Worm (Caenorhabditis elegans) whole organism, young adult: ENCODE data around the gene tag-307.

Experiments used
- B0019.2 ChIP-seq: fragments of 200-800 bp; sonication (Bioruptor generic); conservative IDR thresholded peaks from 2 replicates; pipeline ENCODE4 v1.3.6; 2022; ENCODE audit warnings: missing genetic modification reagents, missing genetic modification characterization, missing compliant biosample characterization
- F10E7.11 ChIP-seq: sonication (generic microtip); optimal IDR thresholded peaks from 2 replicates; lab custom pipeline; 2017; ENCODE audit warnings: mild to moderate bottlenecking, missing genetic modification characterization, moderate library complexity, missing compliant biosample characterization
- F37B4.10 ChIP-seq: fragments of 200-800 bp; sonication (Bioruptor generic); IDR thresholded peaks from 2 replicates; pipeline ENCODE4 v1.3.6; 2022; ENCODE audit warnings: missing genetic modification characterization, missing compliant biosample characterization
- F49E8.2 ChIP-seq: sonication (generic microtip); optimal IDR thresholded peaks from 3 replicates; lab custom pipeline; 2017; ENCODE audit warnings: missing genetic modification characterization, mild to moderate bottlenecking, missing compliant biosample characterization, antibody characterized with exemption, moderate library complexity; ENCODE audit not compliant: insufficient read depth
- Y56A3A.18 ChIP-seq: fragments of 200-800 bp; sonication (Bioruptor generic); IDR thresholded peaks from 2 replicates; pipeline ENCODE4 v1.3.6; 2022; ENCODE audit warnings: missing genetic modification reagents, missing genetic modification characterization, missing compliant biosample characterization
- Y95B8A.8 ChIP-seq: fragments of 200-800 bp; sonication (Bioruptor generic); IDR thresholded peaks from 2 replicates; pipeline ENCODE4 v1.3.6; 2022; ENCODE audit warnings: missing genetic modification reagents, missing genetic modification characterization, missing compliant biosample characterization
- ZK185.1 ChIP-seq: sonication (generic microtip); optimal IDR thresholded peaks from 2 replicates; lab custom pipeline; 2016; ENCODE audit warnings: mild to moderate bottlenecking, missing genetic modification characterization, missing compliant biosample characterization; ENCODE audit not compliant: poor library complexity, severe bottlenecking
- ama-1 ChIP-seq, 3 experiments: fragments of 150-350 bp in 1 of 3; sonication (generic microtip) in 2 of 3; optimal IDR thresholded peaks; 2 replicates each; lab custom pipeline; 2014 to 2018; ENCODE audit warnings: missing biosample characterization in 2 of 3, missing genetic modification characterization in 2 of 3, missing genetic modification reagents in 2 of 3
- athp-1 ChIP-seq: sonication (generic microtip); optimal IDR thresholded peaks from 2 replicates; lab custom pipeline; 2017; ENCODE audit warnings: mild to moderate bottlenecking, missing genetic modification characterization, missing compliant biosample characterization
- attf-6 ChIP-seq: fragments of 200-800 bp; sonication (Bioruptor generic); IDR thresholded peaks from 2 replicates; pipeline ENCODE4 v1.3.6; 2022; ENCODE audit warnings: missing genetic modification reagents, missing genetic modification characterization, missing compliant biosample characterization
- bed-2 ChIP-seq: fragments of 200-800 bp; sonication (Bioruptor generic); IDR thresholded peaks from 2 replicates; pipeline ENCODE4 v1.3.6; 2022; ENCODE audit warnings: missing genetic modification reagents, missing genetic modification characterization, missing compliant biosample characterization
- ccch-3 ChIP-seq: fragments of 200-800 bp; sonication (Bioruptor generic); optimal IDR thresholded peaks from 2 replicates; lab custom pipeline; 2018; ENCODE audit warnings: mild to moderate bottlenecking, missing genetic modification characterization, missing compliant biosample characterization
- ceh-27 ChIP-seq: fragments of 200-800 bp; sonication (Bioruptor generic); optimal IDR thresholded peaks from 2 replicates; lab custom pipeline; 2018; ENCODE audit warnings: mild to moderate bottlenecking, missing genetic modification characterization, moderate library complexity, missing compliant biosample characterization
- dpff-1 ChIP-seq: sonication (generic microtip); optimal IDR thresholded peaks from 2 replicates; lab custom pipeline; 2017; ENCODE audit warnings: mild to moderate bottlenecking, missing genetic modification characterization, missing compliant biosample characterization
- egl-44 ChIP-seq: fragments of 200-800 bp; sonication (Bioruptor generic); IDR thresholded peaks from 2 replicates; pipeline ENCODE4 v1.3.6; 2022; ENCODE audit warnings: missing genetic modification reagents, missing genetic modification characterization, missing compliant biosample characterization
- hmg-1.2 ChIP-seq: fragments of 200-800 bp; sonication (Bioruptor generic); IDR thresholded peaks from 2 replicates; pipeline ENCODE4 v1.3.6; 2022; ENCODE audit warnings: missing genetic modification reagents, missing genetic modification characterization, missing compliant biosample characterization
- hsf-1 ChIP-seq: fragments of 200-800 bp; sonication (Bioruptor generic); IDR thresholded peaks from 2 replicates; pipeline ENCODE4 v1.3.6; 2022; ENCODE audit warnings: missing genetic modification reagents, missing genetic modification characterization, missing compliant biosample characterization
- let-607 ChIP-seq, 2 experiments: fragments of 200-800 bp in 1 of 2; sonication (Bioruptor generic) in 1 of 2; sonication (generic microtip) in 1 of 2; optimal IDR thresholded peaks; 2 replicates each; lab custom pipeline; 2016 to 2018; ENCODE audit warnings: mild to moderate bottlenecking in 2 of 2, missing compliant biosample characterization in 2 of 2, missing genetic modification characterization in 2 of 2, moderate library complexity in 2 of 2, missing genotype in 1 of 2
- lin-35 ChIP-seq, 3 experiments: fragments of 150-350 bp in 2 of 3; sonication (generic microtip) in 1 of 3; optimal IDR thresholded peaks; 2 replicates each; lab custom pipeline; 2014 to 2018; ENCODE audit warnings: missing biosample characterization in 3 of 3, missing genetic modification characterization in 3 of 3, missing genetic modification reagents in 3 of 3
- lsl-1 ChIP-seq: fragments of 200-800 bp; sonication (Bioruptor generic); optimal IDR thresholded peaks from 2 replicates; lab custom pipeline; 2018; ENCODE audit warnings: mild to moderate bottlenecking, missing genetic modification characterization, moderate library complexity, missing compliant biosample characterization
- madf-8 ChIP-seq: fragments of 200-800 bp; sonication (Bioruptor generic); conservative IDR thresholded peaks from 2 replicates; pipeline ENCODE4 v1.3.6; 2022; ENCODE audit warnings: missing genetic modification reagents, missing genetic modification characterization, missing compliant biosample characterization
- mel-28 ChIP-seq: sonication (generic microtip); optimal IDR thresholded peaks from 2 replicates; lab custom pipeline; 2016; ENCODE audit warnings: borderline replicate concordance, mild to moderate bottlenecking, missing genetic modification characterization, missing compliant biosample characterization
- mxl-1 ChIP-seq: sonication (generic microtip); optimal IDR thresholded peaks from 2 replicates; lab custom pipeline; 2016; ENCODE audit warnings: missing genetic modification characterization, missing compliant biosample characterization
- nfya-2 ChIP-seq: fragments of 200-800 bp; sonication (Bioruptor generic); IDR thresholded peaks from 2 replicates; pipeline ENCODE4 v1.3.6; 2022; ENCODE audit warnings: missing genetic modification reagents, missing genetic modification characterization, missing compliant biosample characterization
- nfyb-1 ChIP-seq: fragments of 200-800 bp; sonication (Bioruptor generic); IDR thresholded peaks from 2 replicates; pipeline ENCODE4 v1.3.6; 2022; ENCODE audit warnings: missing genetic modification reagents, missing genetic modification characterization, missing compliant biosample characterization
- nhr-80 ChIP-seq: sonication (generic microtip); optimal IDR thresholded peaks from 2 replicates; lab custom pipeline; 2016; ENCODE audit warnings: missing genetic modification characterization, missing compliant biosample characterization
- nhr-90 ChIP-seq: sonication (generic microtip); optimal IDR thresholded peaks from 2 replicates; lab custom pipeline; 2016; ENCODE audit warnings: missing genotype, mild to moderate bottlenecking, missing genetic modification characterization, missing compliant biosample characterization
- rcor-1 ChIP-seq: fragments of 200-800 bp; sonication (Bioruptor generic); IDR thresholded peaks from 2 replicates; pipeline ENCODE4 v1.3.6; 2022; ENCODE audit warnings: missing genetic modification reagents, missing genetic modification characterization, missing compliant biosample characterization
- sdz-38 ChIP-seq: sonication (generic microtip); optimal IDR thresholded peaks from 2 replicates; lab custom pipeline; 2016; ENCODE audit warnings: missing genotype, missing genetic modification characterization, missing compliant biosample characterization
- snpc-1.1 ChIP-seq: sonication (generic microtip); optimal IDR thresholded peaks from 2 replicates; lab custom pipeline; 2017; ENCODE audit warnings: missing genetic modification characterization, mild to moderate bottlenecking, missing compliant biosample characterization, antibody characterized with exemption, moderate library complexity, missing genotype, missing genetic modification reagents; ENCODE audit not compliant: insufficient read depth
- snpc-1.3 ChIP-seq: sonication (generic microtip); optimal IDR thresholded peaks from 2 replicates; lab custom pipeline; 2017; ENCODE audit warnings: missing genetic modification characterization, mild to moderate bottlenecking, missing compliant biosample characterization, antibody characterized with exemption, moderate library complexity, missing genotype, missing genetic modification reagents; ENCODE audit not compliant: insufficient read depth
- snpc-3.4 ChIP-seq: sonication (generic microtip); optimal IDR thresholded peaks from 2 replicates; lab custom pipeline; 2017; ENCODE audit warnings: missing genetic modification characterization, mild to moderate bottlenecking, missing compliant biosample characterization, antibody characterized with exemption, moderate library complexity, missing genotype, missing genetic modification reagents
- unc-130 ChIP-seq: sonication (generic microtip); optimal IDR thresholded peaks from 2 replicates; lab custom pipeline; 2016; ENCODE audit warnings: missing genetic modification reagents, missing genetic modification characterization, missing compliant biosample characterization
- unc-62 ChIP-seq: fragments of 150-350 bp; optimal IDR thresholded peaks from 2 replicates; lab custom pipeline; 2014; ENCODE audit warnings: missing biosample characterization, missing genetic modification reagents, missing genetic modification characterization
- zfh-2 ChIP-seq: fragments of 200-800 bp; sonication (Bioruptor generic); conservative IDR thresholded peaks from 2 replicates; pipeline ENCODE4 v1.3.6; 2022; ENCODE audit warnings: missing genetic modification reagents, missing genetic modification characterization, missing compliant biosample characterization
- ztf-6 ChIP-seq: fragments of 200-800 bp; sonication (Bioruptor generic); IDR thresholded peaks from 2 replicates; pipeline ENCODE4 v1.3.6; 2022; ENCODE audit warnings: missing genetic modification reagents, missing genetic modification characterization, missing compliant biosample characterization

The tag-307 gene

DNA sequence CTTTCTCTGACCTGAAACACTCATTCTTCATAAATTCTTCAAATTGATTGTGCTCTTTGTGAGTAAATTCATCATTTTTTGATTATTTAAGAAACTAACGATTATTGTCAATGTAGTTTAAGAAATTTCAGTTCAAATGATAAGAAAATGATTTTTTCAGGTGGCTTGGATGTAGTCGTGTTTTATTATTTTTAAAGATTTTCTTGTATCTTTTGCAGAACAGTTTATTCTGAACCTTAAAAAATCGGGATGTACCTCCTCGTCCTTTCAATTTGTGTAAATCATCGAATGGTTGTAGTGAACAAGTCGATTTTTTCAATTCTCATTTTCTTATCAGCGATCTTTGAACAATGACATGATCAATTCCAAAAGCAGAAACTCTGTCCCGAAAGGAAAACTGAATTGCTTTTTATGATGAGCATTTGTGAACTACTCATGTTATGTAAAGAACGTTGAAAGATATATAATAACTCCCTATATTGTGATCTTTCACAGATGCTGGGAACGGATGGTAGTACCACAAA is 8.3 kb upstream of the tag-307 start, which contains the start of gene slc-17.3:
TSS of gene slc-17.3 (minus strand) at position 51 of the 524 bp plus-strand sequence.
- TF ChIP-seq nhr-80, result peak; percentile 61
- TF ChIP-seq B0019.2 (GFP tag; lab: Robert Waterston, UW), result no peak
- no peak for TF ChIP-seq sdz-38 (tag; lab: Kevin White, UChicago)
- TF ChIP-seq nfya-2 (GFP tag; lab: Robert Waterston, UW), result no peak

DNA sequence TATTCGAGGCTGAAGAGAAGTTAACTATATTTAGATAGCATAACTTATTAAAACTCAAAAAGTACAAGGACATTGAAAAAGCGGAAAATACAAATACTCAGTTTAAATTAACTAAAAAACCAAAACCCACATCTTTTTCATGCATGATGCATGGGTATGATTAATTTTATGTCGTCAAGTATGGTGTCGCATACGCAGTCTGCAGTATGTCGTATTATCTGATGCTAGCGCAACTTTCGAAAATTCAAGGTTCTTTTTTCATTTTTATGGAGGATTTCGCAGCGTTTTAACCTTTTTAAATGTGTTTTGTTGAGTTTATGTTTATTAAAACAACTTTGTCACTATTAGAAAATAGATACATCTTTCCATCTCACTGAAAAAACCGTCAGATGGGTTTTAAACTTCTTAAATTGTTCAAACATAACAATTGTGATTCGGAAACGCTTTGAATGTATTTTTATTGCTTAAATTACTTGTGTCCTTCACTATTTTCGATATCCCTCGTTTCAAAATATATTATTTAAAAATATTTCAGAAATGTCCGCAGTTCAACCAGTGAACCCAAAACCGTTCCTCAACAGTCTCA is 4.6 kb upstream of the tag-307 start, which contains the start of gene snr-5:
TSS of gene snr-5 (plus strand) at position 536 of the 586 bp plus-strand sequence.
- TF ChIP-seq unc-130 (no peak), bed-2 (GFP tag; lab: Robert Waterston, UW) (no peak), nhr-90 (tag; lab: Kevin White, UChicago) (no peak), nfyb-1 (GFP tag; lab: Robert Waterston, UW) (no peak), mel-28 (tag; lab: Kevin White, UChicago) (no peak), ztf-6 (GFP tag; lab: Robert Waterston, UW) (no peak), rcor-1 (GFP tag; lab: Robert Waterston, UW) (no peak), ama-1 (optimal IDR thresholded peaks at IDR 0.05; lab: Kevin White, UChicago) (no peak), ama-1 (GFP tag; optimal IDR thresholded peaks at IDR 0.05; lab: Kevin White, UChicago) (peak in 1 of 2 experiments; percentile 18)

DNA sequence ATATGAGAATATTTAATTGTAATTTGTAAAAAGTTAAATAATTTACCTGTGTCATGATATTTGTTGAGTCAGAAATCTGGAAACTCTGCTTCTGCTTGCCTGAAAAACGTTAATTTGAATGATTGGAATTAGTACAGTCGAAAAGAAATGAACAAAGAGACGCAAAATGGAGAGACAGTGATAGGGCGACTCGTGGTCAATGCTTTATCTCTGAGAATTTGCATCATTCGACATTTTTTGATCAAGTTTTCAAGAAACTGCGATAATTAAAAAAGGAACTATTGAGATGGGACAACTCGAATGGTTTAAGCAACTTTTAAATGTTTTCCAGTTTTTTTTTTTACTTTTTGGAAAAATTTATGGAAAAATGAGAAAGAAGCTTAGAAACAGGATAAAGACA is 3.8 kb upstream of the tag-307 start, which contains the start of gene cuc-1:
TSS of gene cuc-1 (minus strand) at position 101 of the 400 bp plus-strand sequence.
- TF ChIP-seq egl-44 (GFP tag; lab: Robert Waterston, UW), result no peak
- peak; percentile 48 for TF ChIP-seq nhr-80
- no peak for TF ChIP-seq mxl-1 (tag; lab: Kevin White, UChicago)

DNA sequence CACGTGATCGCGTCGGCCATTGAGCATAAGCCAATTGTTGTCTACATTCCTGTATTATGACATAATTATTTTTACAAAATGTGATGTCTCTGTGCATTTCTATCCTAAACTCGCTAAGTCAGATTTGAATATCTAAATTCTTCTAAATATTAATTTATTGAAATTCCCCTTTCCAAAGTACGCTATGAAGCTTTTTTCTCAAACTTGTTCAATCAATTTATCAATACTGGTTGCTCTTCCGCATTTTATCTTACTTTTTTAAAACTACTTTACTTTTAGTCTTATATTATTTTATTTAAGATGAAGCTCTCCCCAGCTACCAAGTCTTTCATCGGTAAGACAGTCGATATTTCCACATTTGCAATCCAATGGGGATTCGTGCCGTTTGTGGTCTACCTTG is 2.3 kb upstream of the tag-307 start, which contains the start of gene tomm-7:
TSS of gene tomm-7 (plus strand) at position 301 of the 400 bp plus-strand sequence.
- TF ChIP-seq madf-8 (GFP tag; lab: Robert Waterston, UW), result no peak
- no peak for TF ChIP-seq Y56A3A.18 (GFP tag; lab: Robert Waterston, UW)
- TF ChIP-seq F10E7.11, result no peak
- TF ChIP-seq ccch-3 (GFP tag; lab: Kevin White, UChicago), result no peak
- 0 out of 2 replicates have a peak, but pooled peaks have one; percentile 14 for TF ChIP-seq hmg-1.2
- no peak for TF ChIP-seq snpc-3.4 (tag; lab: Kevin White, UChicago)

DNA sequence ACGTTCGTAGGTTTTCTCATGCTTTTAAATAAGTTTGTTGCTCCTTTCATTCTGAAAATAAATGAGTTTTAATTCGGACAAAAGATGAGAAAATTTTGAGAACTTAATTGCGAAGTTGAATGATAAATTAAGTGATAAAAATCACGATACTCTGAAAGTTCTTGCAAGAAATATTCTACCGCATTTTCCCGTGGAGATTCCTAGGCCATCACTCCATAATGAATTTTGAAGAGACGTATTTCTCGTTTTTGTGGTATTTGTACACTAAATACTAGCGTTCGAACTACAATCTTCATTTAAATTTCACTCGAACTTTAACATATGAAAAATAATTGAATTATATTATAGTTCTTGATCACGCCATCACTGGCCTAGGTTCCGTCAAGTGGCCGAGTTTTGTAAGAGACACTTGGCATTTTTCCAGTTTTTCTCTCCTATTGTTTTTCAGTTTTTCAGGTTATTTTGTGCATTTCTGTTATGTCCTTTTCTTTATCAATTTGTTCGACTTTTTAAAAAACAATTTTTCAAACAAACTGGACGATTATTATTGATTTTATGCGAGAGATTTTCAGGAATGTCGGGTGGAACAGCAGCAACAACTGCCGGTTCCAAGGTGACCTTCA is 1.5 kb upstream of the tag-307 start, which contains the start of the genes coq-5 and ufm-1:
TSS of gene coq-5 (minus strand) at position 51 of the 623 bp plus-strand sequence.
TSS of gene ufm-1 (plus strand) at position 573 of the 623 bp plus-strand sequence.
- TF ChIP-seq unc-130 (peak; percentile 16), unc-62 (GFP tag; lab: Kevin White, UChicago) (no peak), nhr-80 (peak; percentile 5), hmg-1.2 (peak; percentile 9; the same call in 1 of the 2 replicates), ZK185.1 (tag; lab: Kevin White, UChicago) (peak; percentile 69), let-607 (tag; optimal IDR thresholded peaks at IDR 0.05; lab: Kevin White, UChicago) (peak in 1 of 2 experiments; percentile 43), lin-35 (GFP tag; optimal IDR thresholded peaks at IDR 0.05; lab: Kevin White, UChicago) (no peak), ceh-27 (peak; percentile 31)

DNA sequence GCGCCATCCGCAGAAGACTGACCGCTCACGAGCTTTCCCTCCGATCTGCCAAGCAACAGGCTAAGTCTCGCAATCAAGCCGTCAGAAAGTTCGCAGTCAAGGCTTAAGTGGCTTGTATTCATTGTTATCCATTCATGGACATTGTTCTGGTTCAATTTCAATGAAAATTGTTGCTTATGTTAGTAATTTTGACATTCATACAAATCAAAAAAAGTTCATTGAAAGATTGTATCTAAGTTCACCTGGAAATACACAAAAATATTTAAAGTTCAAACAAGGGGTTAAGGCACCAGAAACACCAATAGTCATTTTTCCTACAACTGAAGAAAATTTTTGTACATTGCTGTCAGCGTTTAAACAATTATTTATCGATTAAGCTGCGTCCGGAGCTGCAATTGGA is 1.6 kb downstream of the tag-307 start:
- TF ChIP-seq snpc-1.1 (tag; lab: Kevin White, UChicago), result peak; percentile 25
- TF ChIP-seq zfh-2 (GFP tag; lab: Robert Waterston, UW), result no peak
- TF ChIP-seq dpff-1, result no peak
- peak; percentile 49 for TF ChIP-seq lsl-1
- TF ChIP-seq F49E8.2, result peak; percentile 82
- peak; percentile 73 for TF ChIP-seq hsf-1
- peak; percentile 11 for TF ChIP-seq snpc-1.3
- no peak for TF ChIP-seq F37B4.10 (GFP tag; lab: Robert Waterston, UW)
- TF ChIP-seq attf-6 (GFP tag; lab: Robert Waterston, UW), result peak; percentile 79; the same call in 1 of the 2 replicates
- peak; percentile 11 for TF ChIP-seq athp-1 (tag; lab: Kevin White, UChicago)
- TF ChIP-seq Y95B8A.8 (GFP tag; lab: Robert Waterston, UW), result peak; percentile 69; the same call in 1 of the 2 replicates
